Fruit fly (Drosophila melanogaster) whole organism, prepupa: ENCODE data around the gene NimC1.

ENCODE experiments used
- CG10631 ChIP-seq: fragments of 200-800 bp; sonication (Bioruptor generic); optimal IDR thresholded peaks from 2 replicates; lab custom pipeline; 2016; ENCODE audit warnings: missing biosample characterization, missing genetic modification characterization
- CG32006 ChIP-seq: fragments of 200-800 bp; sonication (Bioruptor generic); optimal IDR thresholded peaks from 3 replicates; lab custom pipeline; 2017; ENCODE audit warnings: missing biosample characterization, mild to moderate bottlenecking, missing genetic modification characterization
- CG6854 ChIP-seq: fragments of 200-800 bp; sonication (Bioruptor generic); optimal IDR thresholded peaks from 2 replicates; lab custom pipeline; 2017; ENCODE audit warnings: missing biosample characterization, mild to moderate bottlenecking, missing genetic modification characterization
- net ChIP-seq: fragments of 200-800 bp; sonication (Bioruptor generic); optimal IDR thresholded peaks from 3 replicates; lab custom pipeline; 2016; ENCODE audit warnings: missing biosample characterization, missing genetic modification characterization
- spab ChIP-seq: fragments of 200-800 bp; sonication (Bioruptor generic); optimal IDR thresholded peaks from 2 replicates; lab custom pipeline; 2017; ENCODE audit warnings: missing biosample characterization, mild to moderate bottlenecking, missing genetic modification characterization, missing genetic modification reagents

DNA sequence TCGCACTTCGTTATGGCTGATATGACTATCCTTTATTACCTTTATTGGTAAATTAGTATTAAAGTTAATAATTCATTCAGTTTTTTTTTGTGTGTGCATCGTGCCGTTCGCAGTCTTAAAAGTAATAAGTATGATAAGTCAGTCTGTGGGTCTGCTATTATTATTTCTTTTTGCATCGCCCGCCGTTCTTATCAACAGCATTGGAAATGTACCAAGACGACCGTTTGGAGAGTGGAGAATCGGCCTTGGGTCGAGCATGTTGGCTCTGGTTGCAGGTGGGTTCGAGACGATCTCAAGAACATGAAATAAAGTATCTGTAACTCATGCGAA, 43.9 kb upstream of the NimC1 start:
- no peak for TF ChIP-seq CG32006 (GFP tag; lab: Kevin White, UChicago)
- TF ChIP-seq spab (GFP tag; lab: Kevin White, UChicago): no peak
- TF ChIP-seq CG10631 (GFP tag; lab: Kevin White, UChicago): no peak
- TF ChIP-seq net (GFP tag; lab: Kevin White, UChicago): no peak
- no peak for TF ChIP-seq CG6854 (GFP tag; lab: Kevin White, UChicago)
